Fruit fly (Drosophila melanogaster) whole organism, embryonic: ENCODE measurements around the gene Lcp65Ac.

Experiments used
- ATbp ChIP-seq: fragments of 200-800 bp; sonication (Bioruptor generic); optimal IDR thresholded peaks from 2 replicates; lab custom pipeline; 2017; ENCODE audit warnings: missing biosample characterization, mild to moderate bottlenecking, missing genetic modification characterization, missing genetic modification reagents
- Bdp1 ChIP-seq: fragments of 200-800 bp; sonication (Bioruptor generic); optimal IDR thresholded peaks from 3 replicates; lab custom pipeline; 2016; ENCODE audit warnings: missing biosample characterization, missing genetic modification characterization
- C15 ChIP-seq: fragments of 200-800 bp; sonication (Bioruptor generic); IDR thresholded peaks from 3 replicates; pipeline ENCODE4 v1.3.6; 2022; ENCODE audit warnings: missing biosample characterization, missing genetic modification characterization
- CG12769 ChIP-seq: fragments of 200-800 bp; sonication (Bioruptor generic); optimal IDR thresholded peaks from 2 replicates; lab custom pipeline; 2019; ENCODE audit warnings: missing biosample characterization, mild to moderate bottlenecking, missing genetic modification characterization, moderate library complexity
- CG14710 ChIP-seq: fragments of 200-800 bp; sonication (Bioruptor generic); optimal IDR thresholded peaks from 3 replicates; lab custom pipeline; 2019; ENCODE audit warnings: missing biosample characterization, mild to moderate bottlenecking, missing genetic modification characterization, moderate library complexity
- CG18011 ChIP-seq: fragments of 200-800 bp; sonication (Bioruptor generic); optimal IDR thresholded peaks from 2 replicates; lab custom pipeline; 2017; ENCODE audit warnings: missing biosample characterization, missing genetic modification characterization, mild to moderate bottlenecking, moderate library complexity, missing genotype
- CG18476 ChIP-seq: fragments of 200-800 bp; sonication (Bioruptor generic); optimal IDR thresholded peaks from 2 replicates; lab custom pipeline; 2016; ENCODE audit warnings: missing biosample characterization, mild to moderate bottlenecking, missing genetic modification characterization
- CG2116 ChIP-seq: fragments of 200-800 bp; sonication (Bioruptor generic); optimal IDR thresholded peaks from 3 replicates; lab custom pipeline; 2018; ENCODE audit warnings: missing biosample characterization, mild to moderate bottlenecking, missing genetic modification characterization
- CG31224 ChIP-seq: fragments of 200-800 bp; sonication (Bioruptor generic); IDR thresholded peaks from 2 replicates; pipeline ENCODE4 v1.3.6; 2022; ENCODE audit warnings: missing biosample characterization, missing genetic modification characterization
- CG33213 ChIP-seq: fragments of 200-800 bp; sonication (Bioruptor generic); optimal IDR thresholded peaks from 3 replicates; lab custom pipeline; 2016; ENCODE audit warnings: missing biosample characterization, missing genetic modification characterization
- CG34224 ChIP-seq: fragments of 200-800 bp; sonication (Bioruptor generic); IDR thresholded peaks from 3 replicates; pipeline ENCODE4 v1.3.6; 2022; ENCODE audit warnings: missing biosample characterization, missing genetic modification characterization; ENCODE audit not compliant: partially characterized antibody
- CG6272 ChIP-seq: fragments of 200-800 bp; sonication (Bioruptor generic); IDR thresholded peaks from 2 replicates; pipeline ENCODE4 v1.3.6; 2022; ENCODE audit warnings: missing biosample characterization, missing genetic modification characterization
- CG6791 ChIP-seq: fragments of 200-800 bp; sonication (Bioruptor generic); IDR thresholded peaks from 3 replicates; pipeline ENCODE4 v1.3.6; 2022; ENCODE audit warnings: missing biosample characterization, missing genetic modification characterization; ENCODE audit not compliant: partially characterized antibody
- CG6854 ChIP-seq: fragments of 200-800 bp; sonication (Bioruptor generic); optimal IDR thresholded peaks from 3 replicates; lab custom pipeline; 2017; ENCODE audit warnings: missing biosample characterization, mild to moderate bottlenecking, missing genetic modification characterization
- CG7839 ChIP-seq: fragments of 200-800 bp; sonication (Bioruptor generic); optimal IDR thresholded peaks from 3 replicates; lab custom pipeline; 2018; ENCODE audit warnings: missing biosample characterization, mild to moderate bottlenecking, missing genetic modification characterization, moderate library complexity
- CG8290 ChIP-seq, 3 experiments: fragments of 200-800 bp; sonication (Bioruptor generic); optimal IDR thresholded peaks; 2 replicates each; lab custom pipeline; 2016 to 2019; ENCODE audit warnings: missing biosample characterization in 3 of 3, missing genetic modification characterization in 3 of 3, mild to moderate bottlenecking in 2 of 3, moderate library complexity in 1 of 3
- CG8478 ChIP-seq: fragments of >200 bp; optimal IDR thresholded peaks from 2 replicates; lab custom pipeline; 2018
- CG9215 ChIP-seq: fragments of 200-800 bp; sonication (Bioruptor generic); IDR thresholded peaks from 2 replicates; pipeline ENCODE4 v1.3.6; 2022; ENCODE audit warnings: missing biosample characterization, missing genetic modification characterization
- CoRest ChIP-seq: fragments of 200-800 bp; sonication (Bioruptor generic); optimal IDR thresholded peaks from 3 replicates; lab custom pipeline; 2018; ENCODE audit warnings: missing biosample characterization, mild to moderate bottlenecking, missing genetic modification characterization, moderate library complexity
- Dfd ChIP-seq, 2 experiments: fragments of >200 bp; optimal IDR thresholded peaks; 2 replicates each; lab custom pipeline; 2017; ENCODE audit warnings: missing biosample characterization in 2 of 2, missing genetic modification characterization in 2 of 2
- E2f1 ChIP-seq: fragments of 200-800 bp; sonication (Bioruptor generic); IDR thresholded peaks from 2 replicates; pipeline ENCODE4 v1.3.6; 2022; ENCODE audit warnings: missing biosample characterization, missing genetic modification characterization
- Elba2 ChIP-seq: fragments of 200-800 bp; sonication (Bioruptor generic); optimal IDR thresholded peaks from 3 replicates; lab custom pipeline; 2016; ENCODE audit warnings: missing biosample characterization, missing genetic modification characterization
- HLH54F ChIP-seq: fragments of 200-800 bp; sonication (Bioruptor generic); optimal IDR thresholded peaks from 3 replicates; lab custom pipeline; 2016; ENCODE audit warnings: missing biosample characterization, missing genetic modification characterization
- Nf-YB ChIP-seq: fragments of 200-800 bp; sonication (Bioruptor generic); optimal IDR thresholded peaks from 3 replicates; lab custom pipeline; 2019; ENCODE audit warnings: missing biosample characterization, mild to moderate bottlenecking, missing genetic modification characterization, moderate library complexity
- Nf-YC ChIP-seq: fragments of 200-800 bp; optimal IDR thresholded peaks from 3 replicates; lab custom pipeline; 2019; ENCODE audit warnings: missing biosample characterization, mild to moderate bottlenecking, missing genetic modification characterization, moderate library complexity
- Pdp1 ChIP-seq, 2 experiments: fragments of 200-800 bp; sonication (Bioruptor generic); optimal IDR thresholded peaks; 3 replicates each; lab custom pipeline; 2016; ENCODE audit warnings: missing biosample characterization in 2 of 2, missing genetic modification characterization in 2 of 2, mild to moderate bottlenecking in 1 of 2, moderate library complexity in 1 of 2
- Ravus ChIP-seq: fragments of 200-800 bp; sonication (Bioruptor generic); IDR thresholded peaks from 2 replicates; pipeline ENCODE4 v1.3.6; 2022; ENCODE audit warnings: missing biosample characterization, missing genetic modification characterization
- Side ChIP-seq: fragments of 200-800 bp; sonication (Bioruptor generic); optimal IDR thresholded peaks from 2 replicates; lab custom pipeline; 2016; ENCODE audit warnings: missing biosample characterization, missing genetic modification characterization
- Sox102F ChIP-seq: fragments of 200-800 bp; sonication (Bioruptor generic); optimal IDR thresholded peaks from 2 replicates; lab custom pipeline; 2018; ENCODE audit warnings: missing biosample characterization, mild to moderate bottlenecking, missing genetic modification characterization, moderate library complexity
- ac ChIP-seq: fragments of 200-800 bp; sonication (Bioruptor generic); optimal IDR thresholded peaks from 3 replicates; lab custom pipeline; 2017; ENCODE audit warnings: missing biosample characterization, mild to moderate bottlenecking, missing genetic modification characterization
- bowl ChIP-seq: fragments of 200-800 bp; sonication (Bioruptor generic); IDR thresholded peaks from 2 replicates; pipeline ENCODE4 v1.3.6; 2022; ENCODE audit warnings: missing biosample characterization, missing genetic modification characterization
- bsh ChIP-seq, 2 experiments: fragments of 200-800 bp; sonication (Bioruptor generic); optimal IDR thresholded peaks; 2 replicates each; lab custom pipeline; 2017 to 2018; ENCODE audit warnings: mild to moderate bottlenecking in 2 of 2, missing biosample characterization in 2 of 2, missing genetic modification characterization in 2 of 2, moderate library complexity in 1 of 2
- corto ChIP-seq: fragments of 200-800 bp; sonication (Bioruptor generic); optimal IDR thresholded peaks from 2 replicates; lab custom pipeline; 2016; ENCODE audit warnings: missing biosample characterization, mild to moderate bottlenecking, missing genetic modification characterization, moderate library complexity
- cwo ChIP-seq: fragments of 200-800 bp; sonication (Bioruptor generic); optimal IDR thresholded peaks from 3 replicates; lab custom pipeline; 2017; ENCODE audit warnings: missing biosample characterization, missing genetic modification characterization, mild to moderate bottlenecking, moderate library complexity, missing genetic modification reagents
- disco-r ChIP-seq: fragments of 200-800 bp; sonication (Bioruptor generic); optimal IDR thresholded peaks from 2 replicates; lab custom pipeline; 2016; ENCODE audit warnings: missing biosample characterization, missing genetic modification characterization
- en ChIP-seq: fragments of 200-800 bp; sonication (Bioruptor generic); optimal IDR thresholded peaks from 2 replicates; lab custom pipeline; 2016; ENCODE audit warnings: missing biosample characterization, missing genetic modification characterization
- fd64A ChIP-seq: fragments of 200-800 bp; sonication (Bioruptor generic); optimal IDR thresholded peaks from 3 replicates; lab custom pipeline; 2018; ENCODE audit warnings: missing biosample characterization, mild to moderate bottlenecking, missing genetic modification characterization
- grn ChIP-seq: fragments of 200-800 bp; sonication (Bioruptor generic); optimal IDR thresholded peaks from 3 replicates; lab custom pipeline; 2017; ENCODE audit warnings: missing biosample characterization, missing genetic modification characterization
- lmd ChIP-seq: fragments of 200-800 bp; sonication (Bioruptor generic); IDR thresholded peaks from 2 replicates; pipeline ENCODE4 v1.3.6; 2022; ENCODE audit warnings: missing biosample characterization, missing genetic modification characterization
- maf-S ChIP-seq: fragments of 200-800 bp; sonication (Bioruptor generic); optimal IDR thresholded peaks from 2 replicates; lab custom pipeline; 2016; ENCODE audit warnings: missing biosample characterization, missing genetic modification characterization
- mld ChIP-seq: fragments of 200-800 bp; sonication (Bioruptor generic); IDR thresholded peaks from 3 replicates; pipeline ENCODE4 v1.3.6; 2022; ENCODE audit warnings: missing biosample characterization, missing genetic modification characterization; ENCODE audit not compliant: partially characterized antibody
- nau ChIP-seq: fragments of 200-800 bp; sonication (Bioruptor generic); optimal IDR thresholded peaks from 3 replicates; lab custom pipeline; 2017; ENCODE audit warnings: missing biosample characterization, mild to moderate bottlenecking, missing genetic modification characterization, missing genetic modification reagents
- nom ChIP-seq: fragments of 200-800 bp; sonication (Bioruptor generic); optimal IDR thresholded peaks from 2 replicates; lab custom pipeline; 2017; ENCODE audit warnings: missing biosample characterization, missing genetic modification characterization, mild to moderate bottlenecking, moderate library complexity, missing genetic modification reagents
- sens-2 ChIP-seq: fragments of 200-800 bp; sonication (Bioruptor generic); IDR thresholded peaks from 2 replicates; pipeline ENCODE4 v1.3.6; 2022; ENCODE audit warnings: missing biosample characterization, missing genetic modification characterization
- tio ChIP-seq: fragments of 200-800 bp; sonication (Bioruptor generic); optimal IDR thresholded peaks from 2 replicates; lab custom pipeline; 2017; ENCODE audit warnings: missing biosample characterization, missing genetic modification characterization, inconsistent platforms
- tll ChIP-seq, 2 experiments: fragments of 200-800 bp in 1 of 2; fragments of >200 bp in 1 of 2; sonication (Bioruptor generic) in 1 of 2; optimal IDR thresholded peaks; 2 replicates each; lab custom pipeline; 2017 to 2019; ENCODE audit warnings: missing biosample characterization in 2 of 2, missing genetic modification characterization in 2 of 2, mild to moderate bottlenecking in 1 of 2, moderate library complexity in 1 of 2
- tup ChIP-seq: fragments of 200-800 bp; sonication (Bioruptor generic); optimal IDR thresholded peaks from 2 replicates; lab custom pipeline; 2016; ENCODE audit warnings: missing biosample characterization, mild to moderate bottlenecking, missing genetic modification characterization, moderate library complexity
- wor ChIP-seq: fragments of 200-800 bp; sonication (Bioruptor generic); IDR thresholded peaks from 2 replicates; pipeline ENCODE4 v1.3.6; 2022; ENCODE audit warnings: missing biosample characterization, missing genetic modification characterization
- zen2 ChIP-seq: fragments of 200-800 bp; sonication (Bioruptor generic); IDR thresholded peaks from 3 replicates; pipeline ENCODE4 v1.3.6; 2022; ENCODE audit warnings: missing biosample characterization, missing genetic modification characterization; ENCODE audit not compliant: partially characterized antibody
- zfh2 ChIP-seq: fragments of 200-800 bp; sonication (Bioruptor generic); optimal IDR thresholded peaks from 2 replicates; lab custom pipeline; 2016; ENCODE audit warnings: missing biosample characterization, missing genetic modification characterization

Lcp65Ac gene

dm6 chr3L:6181776-6182175, 37.2 kb downstream of the Lcp65Ac start, which contains the start of gene CG10274 (continued):
- TF ChIP-seq grn (GFP tag; lab: Kevin White, UChicago) (no peak), en (GFP tag; lab: Kevin White, UChicago) (no peak), CG6854 (GFP tag; lab: Kevin White, UChicago) (no peak), CG8478 (lab: Kevin White, UChicago) (no peak), fd64A (GFP tag; lab: Kevin White, UChicago) (no peak), lmd (GFP tag; lab: Robert Waterston, UW) (peak; percentile 80), Nf-YC (tag; lab: Kevin White, UChicago) (no peak), wor (peak; percentile 29; the same call in 1 of the 2 replicates), cwo (GFP tag; lab: Kevin White, UChicago) (no peak), CG14710 (tag; lab: Kevin White, UChicago) (peak; percentile 86), C15 (GFP tag; lab: Robert Waterston, UW) (no peak; the same call in 2 of the 3 replicates), CG8290 (GFP tag; optimal IDR thresholded peaks at IDR 0.05; lab: Kevin White, UChicago) (no peak), CG8290 (tag; optimal IDR thresholded peaks at IDR 0.05; lab: Kevin White, UChicago) (no peak), Nf-YB (GFP tag; lab: Kevin White, UChicago) (peak; percentile 46), CG18011 (peak; percentile 59), Bdp1 (GFP tag; lab: Kevin White, UChicago) (peak; percentile 69), sens-2 (GFP tag; lab: Robert Waterston, UW) (no peak), Sox102F (no peak), disco-r (GFP tag; lab: Kevin White, UChicago) (no peak), CG6272 (0 out of 2 replicates have a peak, but pooled peaks have one; percentile 47), corto (GFP tag; lab: Kevin White, UChicago) (no peak), Side (GFP tag; lab: Kevin White, UChicago) (peak; percentile 58), tup (GFP tag; lab: Kevin White, UChicago) (no peak), mld (GFP tag; lab: Robert Waterston, UW) (no peak), HLH54F (peak; percentile 79), bsh (GFP tag; optimal IDR thresholded peaks at IDR 0.05; lab: Kevin White, UChicago) (peak in 1 of 2 experiments; percentile 68), CG34224 (no peak), nau (GFP tag; lab: Kevin White, UChicago) (no peak), bowl (GFP tag; lab: Robert Waterston, UW) (no peak), CoRest (tag; lab: Kevin White, UChicago) (peak; percentile 90), CG6791 (no peak), zen2 (GFP tag; lab: Robert Waterston, UW) (no peak), maf-S (peak; percentile 6), Ravus (GFP tag; lab: Robert Waterston, UW) (no peak), tll (GFP tag; optimal IDR thresholded peaks at IDR 0.05; lab: Kevin White, UChicago) (peak in 1 of 2 experiments; percentile 44), CG9215 (GFP tag; lab: Robert Waterston, UW) (peak; percentile 77), CG7839 (tag; lab: Kevin White, UChicago) (no peak), CG12769 (tag; lab: Kevin White, UChicago) (no peak), E2f1 (GFP tag; lab: Robert Waterston, UW) (peak; percentile 63), nom (GFP tag; lab: Kevin White, UChicago) (no peak), CG2116 (GFP tag; lab: Kevin White, UChicago) (peak; percentile 77), CG18476 (peak; percentile 44), Dfd (GFP tag; optimal IDR thresholded peaks at IDR 0.05; lab: Kevin White, UChicago) (no peak), Elba2 (GFP tag; lab: Kevin White, UChicago) (peak; percentile 50), ATbp (no peak), CG31224 (peak; percentile 35; the same call in 1 of the 2 replicates), tio (no peak), zfh2 (peak; percentile 80), Pdp1 (GFP tag; optimal IDR thresholded peaks at IDR 0.05; lab: Kevin White, UChicago) (peak in 1 of 2 experiments; percentile 67), ac (GFP tag; lab: Kevin White, UChicago) (no peak), CG33213 (GFP tag; lab: Kevin White, UChicago) (peak; percentile 62)
